Worm (Caenorhabditis elegans) whole organism, L4/young adult: ENCODE measurements around the gene dhcr-24.

Source experiments
- W03F9.2 ChIP-seq: fragments of 150-350 bp; optimal IDR thresholded peaks from 2 replicates; lab custom pipeline; 2014; ENCODE audit warnings: missing biosample characterization, missing genetic modification characterization
- dao-5 ChIP-seq: sonication (generic microtip); optimal IDR thresholded peaks from 2 replicates; lab custom pipeline; 2016; ENCODE audit warnings: missing genotype, missing genetic modification characterization, moderate library complexity, missing compliant biosample characterization
- him-1 ChIP-seq: sonication (generic microtip); optimal IDR thresholded peaks from 2 replicates; lab custom pipeline; 2016; ENCODE audit warnings: missing genotype, missing genetic modification reagents, missing genetic modification characterization, missing compliant biosample characterization

DNA sequence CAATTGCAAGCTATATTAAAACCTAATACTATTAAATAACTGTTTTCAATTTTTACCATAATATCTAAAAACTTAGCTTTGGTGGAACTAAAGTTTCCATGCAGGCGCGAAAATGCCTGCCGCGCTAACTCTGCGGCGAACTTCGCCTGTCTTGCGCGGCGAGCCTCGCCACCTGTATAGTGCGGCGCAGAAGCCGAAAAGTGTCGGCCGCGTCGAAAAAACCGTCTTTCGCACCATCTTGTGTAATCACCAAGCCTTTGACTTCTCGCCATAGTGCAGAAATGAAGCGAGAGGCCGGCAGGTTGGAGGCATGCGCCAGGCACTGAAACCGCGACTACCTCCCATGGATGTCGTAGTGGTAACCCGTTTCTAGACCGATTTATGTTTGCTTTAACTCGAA, 12.5 kb downstream of the dhcr-24 start:
- TF ChIP-seq him-1 (tag; lab: Kevin White, UChicago) = no peak
- TF ChIP-seq W03F9.2 (tag; lab: Kevin White, UChicago) = no peak
- TF ChIP-seq dao-5 (tag; lab: Kevin White, UChicago) = no peak
